Worm (Caenorhabditis elegans): ENCODE measurements around the gene myo-6.

DNA sequence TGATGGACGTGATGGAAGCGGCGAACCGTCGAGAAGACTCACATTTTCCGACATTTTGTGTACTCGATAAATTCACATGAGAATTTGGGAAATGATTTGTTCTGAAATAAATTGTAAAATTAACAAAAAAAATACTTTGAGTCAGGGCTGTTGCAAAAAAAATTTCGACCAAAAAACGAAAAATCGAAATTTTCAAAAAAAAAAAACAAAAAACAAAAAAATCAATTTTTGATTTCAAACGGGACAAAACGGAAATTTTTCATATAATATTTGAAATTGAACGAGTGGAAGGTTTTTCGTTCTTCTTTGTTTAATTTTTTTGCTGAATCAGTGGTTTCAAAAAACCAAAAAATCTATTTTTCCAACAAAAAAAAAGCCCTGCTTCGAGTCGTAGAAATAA lies 45.6 kb downstream of the myo-6 start, which contains the start of gene cua-1:
- TF ChIP-seq dao-5 (tag; optimal IDR thresholded peaks at IDR 0.05) (no peak), him-1 (tag; optimal IDR thresholded peaks at IDR 0.05) (no peak), W03F9.2 (tag; optimal IDR thresholded peaks at IDR 0.05) (no peak)

Measured in whole organism, L4/young adult.